Fruit fly (Drosophila melanogaster) whole organism, embryonic: ENCODE measurements around the gene CG10063.

Experiments
- Atf3 ChIP-seq: fragments of 200-800 bp; sonication (Bioruptor generic); optimal IDR thresholded peaks from 3 replicates; lab custom pipeline; 2016; ENCODE audit warnings: missing biosample characterization, missing genetic modification characterization
- B-H1 ChIP-seq: fragments of 200-800 bp; sonication (Bioruptor generic); IDR thresholded peaks from 3 replicates; pipeline ENCODE4 v1.3.6; 2022; ENCODE audit warnings: missing biosample characterization, missing genetic modification characterization
- C15 ChIP-seq: fragments of 200-800 bp; sonication (Bioruptor generic); IDR thresholded peaks from 3 replicates; pipeline ENCODE4 v1.3.6; 2022; ENCODE audit warnings: missing biosample characterization, missing genetic modification characterization
- CG10147 ChIP-seq: fragments of 200-800 bp; sonication (Bioruptor generic); optimal IDR thresholded peaks from 2 replicates; lab custom pipeline; 2019; ENCODE audit warnings: missing biosample characterization, mild to moderate bottlenecking, missing genetic modification characterization, moderate library complexity
- CG10209 ChIP-seq: fragments of 200-800 bp; sonication (Bioruptor generic); optimal IDR thresholded peaks from 3 replicates; lab custom pipeline; 2017; ENCODE audit warnings: missing biosample characterization, mild to moderate bottlenecking, missing genetic modification characterization, missing genetic modification reagents
- CG11456 ChIP-seq: fragments of 200-800 bp; sonication (Bioruptor generic); IDR thresholded peaks from 3 replicates; pipeline ENCODE4 v1.3.6; 2022; ENCODE audit warnings: missing biosample characterization, missing genetic modification characterization
- CG12236 ChIP-seq: fragments of 200-800 bp; sonication (Bioruptor generic); optimal IDR thresholded peaks from 2 replicates; lab custom pipeline; 2016; ENCODE audit warnings: missing biosample characterization, missing genetic modification characterization
- CG12391 ChIP-seq: fragments of 200-800 bp; sonication (Bioruptor generic); optimal IDR thresholded peaks from 3 replicates; lab custom pipeline; 2018; ENCODE audit warnings: missing biosample characterization, mild to moderate bottlenecking, missing genetic modification characterization, moderate library complexity
- CG1529 ChIP-seq: fragments of 200-800 bp; sonication (Bioruptor generic); optimal IDR thresholded peaks from 3 replicates; lab custom pipeline; 2018; ENCODE audit warnings: missing biosample characterization, missing genetic modification characterization
- CG1603 ChIP-seq: fragments of 200-800 bp; sonication (Bioruptor generic); optimal IDR thresholded peaks from 2 replicates; lab custom pipeline; 2019; ENCODE audit warnings: missing biosample characterization, mild to moderate bottlenecking, missing genetic modification characterization, moderate library complexity
- CG16815 ChIP-seq: fragments of 200-800 bp; sonication (Bioruptor generic); optimal IDR thresholded peaks from 3 replicates; lab custom pipeline; 2017; ENCODE audit warnings: missing biosample characterization, mild to moderate bottlenecking, missing genetic modification characterization
- CG17328 ChIP-seq: fragments of 200-800 bp; sonication (Bioruptor generic); IDR thresholded peaks from 2 replicates; pipeline ENCODE4 v1.3.6; 2022; ENCODE audit warnings: missing biosample characterization, missing genetic modification characterization
- CG30431 ChIP-seq: fragments of 200-800 bp; sonication (Bioruptor generic); optimal IDR thresholded peaks from 2 replicates; lab custom pipeline; 2017; ENCODE audit warnings: missing biosample characterization, missing genetic modification characterization
- CG32767 ChIP-seq: fragments of 200-800 bp; sonication (Bioruptor generic); IDR thresholded peaks from 2 replicates; pipeline ENCODE4 v1.3.6; 2022; ENCODE audit warnings: missing biosample characterization, missing genetic modification characterization
- CG34422 ChIP-seq: fragments of 200-800 bp; sonication (Bioruptor generic); IDR thresholded peaks from 3 replicates; pipeline ENCODE4 v1.3.6; 2022; ENCODE audit warnings: missing biosample characterization, missing genetic modification characterization
- CG6689 ChIP-seq: fragments of 200-800 bp; sonication (Bioruptor generic); IDR thresholded peaks from 2 replicates; pipeline ENCODE4 v1.3.6; 2022; ENCODE audit warnings: missing biosample characterization, missing genetic modification characterization
- CG7839 ChIP-seq: fragments of 200-800 bp; sonication (Bioruptor generic); optimal IDR thresholded peaks from 3 replicates; lab custom pipeline; 2018; ENCODE audit warnings: missing biosample characterization, mild to moderate bottlenecking, missing genetic modification characterization, moderate library complexity
- CG9817 ChIP-seq: fragments of 200-800 bp; sonication (Bioruptor generic); optimal IDR thresholded peaks from 2 replicates; lab custom pipeline; 2018; ENCODE audit warnings: missing biosample characterization, mild to moderate bottlenecking, missing genetic modification characterization, moderate library complexity
- CkIIα-i1 ChIP-seq: fragments of 200-800 bp; sonication (Bioruptor generic); IDR thresholded peaks from 2 replicates; pipeline ENCODE4 v1.3.6; 2022; ENCODE audit warnings: missing biosample characterization, missing genetic modification characterization
- CoRest ChIP-seq: fragments of 200-800 bp; sonication (Bioruptor generic); optimal IDR thresholded peaks from 3 replicates; lab custom pipeline; 2018; ENCODE audit warnings: missing biosample characterization, mild to moderate bottlenecking, missing genetic modification characterization, moderate library complexity
- Dip2 ChIP-seq: fragments of 200-800 bp; sonication (Bioruptor generic); IDR thresholded peaks from 2 replicates; pipeline ENCODE4 v1.3.6; 2022; ENCODE audit warnings: missing biosample characterization, missing genetic modification characterization
- Gug ChIP-seq: fragments of 200-800 bp; sonication (Bioruptor generic); IDR thresholded peaks from 4 replicates; pipeline ENCODE4 v1.3.6; 2022; ENCODE audit warnings: missing biosample characterization, missing genetic modification characterization
- Hmr ChIP-seq: fragments of 200-800 bp; sonication (Bioruptor generic); optimal IDR thresholded peaks from 3 replicates; lab custom pipeline; 2017; ENCODE audit warnings: mild to moderate bottlenecking, missing biosample characterization, missing genetic modification reagents, missing genetic modification characterization
- Hr3 ChIP-seq: fragments of 200-800 bp; sonication (Bioruptor generic); optimal IDR thresholded peaks from 3 replicates; lab custom pipeline; 2016; ENCODE audit warnings: missing biosample characterization, missing genetic modification characterization
- Hr51 ChIP-seq, 2 experiments: fragments of 200-800 bp; sonication (Bioruptor generic); optimal IDR thresholded peaks; 2 replicates in 1 of 2; 3 replicates in 1 of 2; lab custom pipeline; 2016 to 2018; ENCODE audit warnings: missing biosample characterization in 2 of 2, missing genetic modification characterization in 2 of 2, mild to moderate bottlenecking in 1 of 2, moderate library complexity in 1 of 2
- Pdp1 ChIP-seq, 2 experiments: fragments of 200-800 bp; sonication (Bioruptor generic); optimal IDR thresholded peaks; 3 replicates each; lab custom pipeline; 2016; ENCODE audit warnings: missing biosample characterization in 2 of 2, missing genetic modification characterization in 2 of 2, mild to moderate bottlenecking in 1 of 2, moderate library complexity in 1 of 2
- Scr ChIP-seq: fragments of 200-800 bp; sonication (Bioruptor generic); IDR thresholded peaks from 2 replicates; pipeline ENCODE4 v1.3.6; 2022; ENCODE audit warnings: missing biosample characterization, missing genetic modification characterization; ENCODE audit not compliant: partially characterized antibody
- Side ChIP-seq: fragments of 200-800 bp; sonication (Bioruptor generic); optimal IDR thresholded peaks from 2 replicates; lab custom pipeline; 2016; ENCODE audit warnings: missing biosample characterization, missing genetic modification characterization
- Sry-δ ChIP-seq: fragments of 200-800 bp; sonication (Bioruptor generic); optimal IDR thresholded peaks from 2 replicates; lab custom pipeline; 2016; ENCODE audit warnings: missing biosample characterization, missing genetic modification characterization
- Ssrp ChIP-seq: fragments of 200-800 bp; sonication (Bioruptor generic); optimal IDR thresholded peaks from 2 replicates; lab custom pipeline; 2018; ENCODE audit warnings: missing biosample characterization, mild to moderate bottlenecking, missing genetic modification characterization, moderate library complexity
- abd-A ChIP-seq: fragments of 200-800 bp; sonication (Bioruptor generic); optimal IDR thresholded peaks from 3 replicates; lab custom pipeline; 2019; ENCODE audit warnings: missing biosample characterization, mild to moderate bottlenecking, missing genetic modification characterization, moderate library complexity
- amos ChIP-seq: fragments of 200-800 bp; sonication (Bioruptor generic); IDR thresholded peaks from 2 replicates; pipeline ENCODE4 v1.3.6; 2022; ENCODE audit warnings: missing biosample characterization, missing genetic modification characterization; ENCODE audit not compliant: partially characterized antibody
- disco-r ChIP-seq: fragments of 200-800 bp; sonication (Bioruptor generic); optimal IDR thresholded peaks from 2 replicates; lab custom pipeline; 2016; ENCODE audit warnings: missing biosample characterization, missing genetic modification characterization
- dmrt11E ChIP-seq: fragments of 200-800 bp; sonication (Bioruptor generic); optimal IDR thresholded peaks from 3 replicates; lab custom pipeline; 2018; ENCODE audit warnings: missing biosample characterization, mild to moderate bottlenecking, missing genetic modification characterization, moderate library complexity
- dysf ChIP-seq: fragments of 200-800 bp; sonication (Bioruptor generic); IDR thresholded peaks from 3 replicates; pipeline ENCODE4 v1.3.6; 2022; ENCODE audit warnings: missing biosample characterization, missing genetic modification characterization
- esg ChIP-seq: fragments of 200-800 bp; sonication (Bioruptor generic); conservative IDR thresholded peaks from 2 replicates; pipeline ENCODE4 v1.3.6; 2022; ENCODE audit warnings: missing biosample characterization, missing genetic modification characterization
- ftz-f1 ChIP-seq: fragments of 200-800 bp; sonication (Bioruptor generic); optimal IDR thresholded peaks from 2 replicates; lab custom pipeline; 2016; ENCODE audit warnings: missing biosample characterization, missing genetic modification characterization
- gcm2 ChIP-seq: fragments of 200-800 bp; sonication (Bioruptor generic); optimal IDR thresholded peaks from 2 replicates; lab custom pipeline; 2016; ENCODE audit warnings: missing biosample characterization, missing genetic modification characterization
- grn ChIP-seq: fragments of 200-800 bp; sonication (Bioruptor generic); optimal IDR thresholded peaks from 3 replicates; lab custom pipeline; 2017; ENCODE audit warnings: missing biosample characterization, missing genetic modification characterization
- jigr1 ChIP-seq: fragments of 200-800 bp; sonication (Bioruptor generic); IDR thresholded peaks from 3 replicates; pipeline ENCODE4 v1.3.6; 2022; ENCODE audit warnings: missing biosample characterization, missing genetic modification characterization
- maf-S ChIP-seq: fragments of 200-800 bp; sonication (Bioruptor generic); optimal IDR thresholded peaks from 2 replicates; lab custom pipeline; 2016; ENCODE audit warnings: missing biosample characterization, missing genetic modification characterization
- otp ChIP-seq: fragments of 200-800 bp; sonication (Bioruptor generic); IDR thresholded peaks from 3 replicates; pipeline ENCODE4, ENCODE4 v1.3.6; 2022; ENCODE audit warnings: missing biosample characterization, missing genetic modification characterization
- sc ChIP-seq, 3 experiments: fragments of >200 bp in 2 of 3; fragments of 200-800 bp in 1 of 3; sonication (Bioruptor generic) in 1 of 3; optimal IDR thresholded peaks; 2 replicates in 2 of 3; 3 replicates in 1 of 3; lab custom pipeline; 2017; ENCODE audit warnings: mild to moderate bottlenecking in 1 of 3, missing biosample characterization in 1 of 3, missing genetic modification characterization in 1 of 3, missing genetic modification reagents in 1 of 3
- sens ChIP-seq: fragments of 200-800 bp; sonication (Bioruptor generic); peaks from one replicate; lab custom pipeline; 2016; ENCODE audit warnings: missing biosample characterization, missing genetic modification characterization
- tap ChIP-seq: fragments of 200-800 bp; optimal IDR thresholded peaks from 3 replicates; lab custom pipeline; 2019; ENCODE audit warnings: missing biosample characterization, mild to moderate bottlenecking, missing genetic modification characterization, moderate library complexity
- tin ChIP-seq: fragments of 200-800 bp; sonication (Bioruptor generic); optimal IDR thresholded peaks from 3 replicates; lab custom pipeline; 2016; ENCODE audit warnings: missing biosample characterization, missing genetic modification characterization
- twi ChIP-seq: fragments of 200-800 bp; optimal IDR thresholded peaks from 2 replicates; lab custom pipeline; 2019; ENCODE audit warnings: missing biosample characterization, mild to moderate bottlenecking, missing genetic modification characterization, moderate library complexity
- vvl ChIP-seq: fragments of 200-800 bp; sonication (Bioruptor generic); IDR thresholded peaks from 2 replicates; pipeline ENCODE4 v1.3.6; 2022; ENCODE audit warnings: missing biosample characterization, missing genetic modification characterization
- wdn ChIP-seq: fragments of 200-800 bp; sonication (Bioruptor generic); IDR thresholded peaks from 2 replicates; pipeline ENCODE4 v1.3.6; 2022; ENCODE audit warnings: missing biosample characterization, missing genetic modification characterization

Gene CG10063

dm6 chr3L:6979387-6980249 lies 7.4 kb upstream of the CG10063 start, which contains the start of gene Galphai (continued):
- TF ChIP-seq CG10209 (GFP tag; lab: Kevin White, UChicago) (no peak), CG7839 (tag; lab: Kevin White, UChicago) (peak; percentile 13), jigr1 (no peak), CG1529 (GFP tag; lab: Kevin White, UChicago) (no peak), Scr (peak; percentile 50), CG34422 (GFP tag; lab: Robert Waterston, UW) (peak; percentile 28; the same call in 1 of the 3 replicates), CG12391 (peak; percentile 35), otp (GFP tag; lab: Robert Waterston, UW) (peak; percentile 11; the same call in 1 of the 3 replicates), Atf3 (peak; percentile 1), CG6689 (GFP tag; lab: Robert Waterston, UW) (no peak), Hmr (GFP tag; lab: Kevin White, UChicago) (peak; percentile 95), disco-r (GFP tag; lab: Kevin White, UChicago) (no peak), CG1603 (tag; lab: Kevin White, UChicago) (peak; percentile 96), maf-S (peak; percentile 24), grn (GFP tag; lab: Kevin White, UChicago) (peak; percentile 49), ftz-f1 (GFP tag; lab: Kevin White, UChicago) (peak; percentile 51), CG32767 (GFP tag; lab: Robert Waterston, UW) (no peak), CoRest (tag; lab: Kevin White, UChicago) (peak; percentile 64), Dip2 (GFP tag; lab: Robert Waterston, UW) (no peak), esg (no peak), vvl (peak; percentile 75), wdn (GFP tag; lab: Robert Waterston, UW) (no peak), Side (GFP tag; lab: Kevin White, UChicago) (peak; percentile 53), B-H1 (GFP tag; lab: Robert Waterston, UW) (no peak), Pdp1 (GFP tag; optimal IDR thresholded peaks at IDR 0.05; lab: Kevin White, UChicago) (peak in 1 of 2 experiments; percentile 82), dmrt11E (tag; lab: Kevin White, UChicago) (peak; percentile 1), Ssrp (no peak), Gug (GFP tag; lab: Robert Waterston, UW) (no peak), CG11456 (GFP tag; lab: Robert Waterston, UW) (no peak), abd-A (tag; lab: Kevin White, UChicago) (no peak), Hr51 (GFP tag; optimal IDR thresholded peaks at IDR 0.05; lab: Kevin White, UChicago) (peak in 1 of 2 experiments; percentile 33), amos (GFP tag; lab: Robert Waterston, UW) (peak; percentile 66), CG30431 (GFP tag; lab: Kevin White, UChicago) (no peak), CG10147 (GFP tag; lab: Kevin White, UChicago) (peak; percentile 23), sc (optimal IDR thresholded peaks at IDR 0.05; lab: Kevin White, UChicago) (no peak), sc (GFP tag; optimal IDR thresholded peaks at IDR 0.05; lab: Kevin White, UChicago) (no peak), CG17328 (no peak), twi (no peak), Hr3 (no peak), dysf (peak; percentile 6; the same call in 1 of the 3 replicates), gcm2 (peak; percentile 13), CG16815 (GFP tag; lab: Kevin White, UChicago) (no peak), Sry-δ (GFP tag; lab: Kevin White, UChicago) (peak; percentile 78), tin (GFP tag; lab: Kevin White, UChicago) (no peak), CG9817 (peak; percentile 28), tap (tag; lab: Kevin White, UChicago) (peak; percentile 33), sens (peak; percentile 80), C15 (GFP tag; lab: Robert Waterston, UW) (no peak), CkIIα-i1 (GFP tag; lab: Robert Waterston, UW) (no peak), CG12236 (GFP tag; lab: Kevin White, UChicago) (no peak)
